Worm (Caenorhabditis elegans): ENCODE results near the gene D2096.6.

Gene D2096.6

ce11 chrIV:8339636-8340035 is 29.4 kb downstream of the D2096.6 start, which contains the start of gene lgc-6:
lgc-6 (plus strand) TSS chrIV:8339936.
- TF ChIP-seq dve-1 (tag; optimal IDR thresholded peaks at IDR 0.05; ENCODE audit: insufficient read depth) (no peak), unc-39 (tag; optimal IDR thresholded peaks at IDR 0.05) (no peak), dpl-1 (GFP tag; optimal IDR thresholded peaks at IDR 0.05) (no peak)

ce11 chrIV:8333988-8334863 is 34.8 kb downstream of the D2096.6 start, which contains the start of gene his-32:
his-32 (plus strand) TSS chrIV:8334305.
- no peak for TF ChIP-seq hlh-30 (tag; optimal IDR thresholded peaks at IDR 0.05; ENCODE audit: insufficient read depth)
- TF ChIP-seq aha-1 (tag): peak; percentile 15
- peak; percentile 91 for TF ChIP-seq mep-1 (tag; optimal IDR thresholded peaks at IDR 0.05)
- TF ChIP-seq nhr-25 (tag; optimal IDR thresholded peaks at IDR 0.05; ENCODE audit: borderline replicate concordance, insufficient read depth): peak; percentile 92
- peak; percentile 0 for TF ChIP-seq dpl-1 (GFP tag; optimal IDR thresholded peaks at IDR 0.05)
- peak; percentile 78; the same call in 1 of the 2 replicates for TF ChIP-seq set-16 (GFP tag; IDR thresholded peaks at IDR 0.05)
- peak; percentile 85 for TF ChIP-seq nhr-6 (tag; optimal IDR thresholded peaks at IDR 0.05)
- TF ChIP-seq nhr-102 (tag; optimal IDR thresholded peaks at IDR 0.05): no peak
- TF ChIP-seq duxl-1 (tag; optimal IDR thresholded peaks at IDR 0.05; ENCODE audit: poor library complexity): peak; percentile 20
- no peak for TF ChIP-seq mdl-1 (tag; optimal IDR thresholded peaks at IDR 0.05)
- TF ChIP-seq unc-62 (GFP tag; optimal IDR thresholded peaks at IDR 0.05 in 1 of 2): peak in 1 of 2 experiments; percentile 56
- TF ChIP-seq unc-62 (tag; optimal IDR thresholded peaks at IDR 0.05): no peak
- peak; percentile 69 for TF ChIP-seq rbr-2 (tag; optimal IDR thresholded peaks at IDR 0.05)

DNA sequence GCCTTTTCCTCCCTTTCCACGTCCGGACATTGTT is 35.3 kb downstream of the D2096.6 start, which contains the start of gene his-31:
Gene his-31, minus strand, starts transcription at position 30 of the 34 bp plus-strand sequence.
- TF ChIP-seq nhr-76 (tag; optimal IDR thresholded peaks at IDR 0.05) (no peak), nhr-102 (tag; optimal IDR thresholded peaks at IDR 0.05) (no peak), php-3 (GFP tag; IDR thresholded peaks at IDR 0.05) (no peak), nhr-111 (GFP tag; optimal IDR thresholded peaks at IDR 0.05) (no peak), arid-1 (GFP tag; conservative IDR thresholded peaks at IDR 0.05) (no peak), saeg-2 (GFP tag; IDR thresholded peaks at IDR 0.05) (no peak), ceh-62 (tag; optimal IDR thresholded peaks at IDR 0.05) (no peak), lim-7 (GFP tag; IDR thresholded peaks at IDR 0.05) (no peak), nhr-10 (tag; optimal IDR thresholded peaks at IDR 0.05) (no peak), egl-43 (GFP tag; IDR thresholded peaks at IDR 0.05) (no peak), tra-1 (GFP tag; IDR thresholded peaks at IDR 0.05) (no peak), unc-39 (tag; optimal IDR thresholded peaks at IDR 0.05) (no peak), rbr-2 (tag; optimal IDR thresholded peaks at IDR 0.05) (no peak), dpl-1 (GFP tag; optimal IDR thresholded peaks at IDR 0.05) (no peak), spr-1 (tag; optimal IDR thresholded peaks at IDR 0.05) (no peak), mes-2 (tag; optimal IDR thresholded peaks at IDR 0.05; ENCODE audit: poor library complexity, severe bottlenecking) (no peak), zip-2 (tag; optimal IDR thresholded peaks at IDR 0.05) (no peak), dmd-6 (GFP tag; IDR thresholded peaks at IDR 0.05) (no peak), sdz-12 (GFP tag; optimal IDR thresholded peaks at IDR 0.05) (no peak)

ce11 chrIV:8333554-8333953 is 35.5 kb downstream of the D2096.6 start:
- TF ChIP-seq lim-7 (GFP tag; IDR thresholded peaks at IDR 0.05): no peak
- no peak for TF ChIP-seq nhr-11 (tag; optimal IDR thresholded peaks at IDR 0.05)
- TF ChIP-seq madf-5 (GFP tag; IDR thresholded peaks at IDR 0.05): no peak
- no peak for TF ChIP-seq nhr-42 (GFP tag; IDR thresholded peaks at IDR 0.05)
- no peak for TF ChIP-seq duxl-1 (tag; optimal IDR thresholded peaks at IDR 0.05; ENCODE audit: poor library complexity)
- TF ChIP-seq Y5F2A.4 (GFP tag; optimal IDR thresholded peaks at IDR 0.05): no peak
- no peak for TF ChIP-seq mxl-3 (GFP tag; optimal IDR thresholded peaks at IDR 0.05)
- no peak for TF ChIP-seq fkh-10 (GFP tag; optimal IDR thresholded peaks at IDR 0.05)

Data from whole organism, L4 larva.